Fruit fly (Drosophila melanogaster): ENCODE data around the gene CG10747.

dm6 chr2L:20097773-20098172 is 6.6 kb upstream of the CG10747 start:
- TF ChIP-seq Sox14 (GFP tag; optimal IDR thresholded peaks at IDR 0.05) = no peak
- no peak for TF ChIP-seq CG6276 (GFP tag; optimal IDR thresholded peaks at IDR 0.05)
- TF ChIP-seq CG8319 (GFP tag; optimal IDR thresholded peaks at IDR 0.05) = no peak
- TF ChIP-seq OdsH (GFP tag; optimal IDR thresholded peaks at IDR 0.05) = no peak
- TF ChIP-seq Ets96B (tag; optimal IDR thresholded peaks at IDR 0.05) = no peak
- TF ChIP-seq fkh (GFP tag; optimal IDR thresholded peaks at IDR 0.05) = peak; percentile 20
- no peak for TF ChIP-seq CG32006 (GFP tag; optimal IDR thresholded peaks at IDR 0.05)
- no peak for TF ChIP-seq CG4318 (GFP tag; optimal IDR thresholded peaks at IDR 0.05)
- TF ChIP-seq Smox (GFP tag; optimal IDR thresholded peaks at IDR 0.05) = no peak
- no peak for TF ChIP-seq pdm3 (GFP tag; optimal IDR thresholded peaks at IDR 0.05)
- TF ChIP-seq lz (GFP tag; optimal IDR thresholded peaks at IDR 0.05) = no peak
- no peak for TF ChIP-seq acj6 (GFP tag; optimal IDR thresholded peaks at IDR 0.05)

Data from whole organism, prepupa.